Fruit fly (Drosophila melanogaster) Kc167 (cell line): Measurements from ENCODE around the gene amd.

Source experiments
- Myc ChIP-seq: fragments of >200 bp; optimal IDR thresholded peaks from 2 replicates; lab custom pipeline; 2017; ENCODE audit warnings: missing external identifiers
- Sin3A ChIP-seq: fragments of >200 bp; optimal IDR thresholded peaks from 2 replicates; lab custom pipeline; 2018; ENCODE audit warnings: missing external identifiers
- insv ChIP-seq: fragments of >200 bp; optimal IDR thresholded peaks from 3 replicates; lab custom pipeline; 2018; ENCODE audit warnings: missing external identifiers
- psq ChIP-seq: fragments of >200 bp; optimal IDR thresholded peaks from 2 replicates; lab custom pipeline; 2017; ENCODE audit warnings: missing external identifiers
- ttk ChIP-seq: sonication (Bioruptor generic); optimal IDR thresholded peaks from 2 replicates; lab custom pipeline; 2017; ENCODE audit warnings: missing external identifiers

- TF ChIP-seq insv (lab: Kevin White, UChicago) (no peak), Sin3A (no peak), Myc (lab: Kevin White, UChicago) (no peak), psq (no peak), ttk (no peak)
Observed at dm6 chr2L:19069548-19070145, 40.3 kb upstream of the amd start, which contains the start of gene CG10702.
